Fruit fly (Drosophila melanogaster) whole organism, embryonic: ENCODE measurements around the gene CG7739.

Source experiments
- Ada2b ChIP-seq: fragments of 200-800 bp; sonication (Bioruptor generic); IDR thresholded peaks from 2 replicates; pipeline ENCODE4 v1.3.6; 2022; ENCODE audit warnings: missing biosample characterization, missing genetic modification characterization
- Asciz ChIP-seq: fragments of 200-800 bp; sonication (Bioruptor generic); optimal IDR thresholded peaks from 2 replicates; lab custom pipeline; 2017; ENCODE audit warnings: missing biosample characterization, mild to moderate bottlenecking, missing genetic modification characterization, missing genetic modification reagents
- Awh ChIP-seq: fragments of 200-800 bp; sonication (Bioruptor generic); IDR thresholded peaks from 2 replicates; pipeline ENCODE4, ENCODE4 v1.3.6; 2022; ENCODE audit warnings: missing biosample characterization, missing genetic modification characterization
- CG10462 ChIP-seq: fragments of 200-800 bp; sonication (Bioruptor generic); optimal IDR thresholded peaks from 2 replicates; lab custom pipeline; 2016; ENCODE audit warnings: missing biosample characterization, missing genetic modification characterization
- CG10543 ChIP-seq: fragments of 200-800 bp; sonication (Bioruptor generic); optimal IDR thresholded peaks from 3 replicates; lab custom pipeline; 2017; ENCODE audit warnings: missing biosample characterization, mild to moderate bottlenecking, missing genetic modification characterization, moderate library complexity
- CG12155 ChIP-seq: fragments of 200-800 bp; sonication (Bioruptor generic); optimal IDR thresholded peaks from 3 replicates; lab custom pipeline; 2016; ENCODE audit warnings: missing biosample characterization, missing genetic modification characterization
- CG13296 ChIP-seq: fragments of 200-800 bp; sonication (Bioruptor generic); optimal IDR thresholded peaks from 3 replicates; lab custom pipeline; 2018; ENCODE audit warnings: missing biosample characterization, mild to moderate bottlenecking, missing genetic modification characterization
- CG13424 ChIP-seq: fragments of 200-800 bp; sonication (Bioruptor generic); optimal IDR thresholded peaks from 2 replicates; lab custom pipeline; 2019; ENCODE audit warnings: missing biosample characterization, mild to moderate bottlenecking, missing genetic modification characterization, moderate library complexity
- CG13624 ChIP-seq: fragments of 200-800 bp; sonication (Bioruptor generic); optimal IDR thresholded peaks from 2 replicates; lab custom pipeline; 2016; ENCODE audit warnings: missing biosample characterization, missing genetic modification characterization
- CG14050 ChIP-seq: fragments of 200-800 bp; sonication (Bioruptor generic); IDR thresholded peaks from 3 replicates; pipeline ENCODE4 v1.3.6; 2022; ENCODE audit warnings: missing biosample characterization, missing genetic modification characterization
- CG1603 ChIP-seq: fragments of 200-800 bp; sonication (Bioruptor generic); optimal IDR thresholded peaks from 2 replicates; lab custom pipeline; 2019; ENCODE audit warnings: missing biosample characterization, mild to moderate bottlenecking, missing genetic modification characterization, moderate library complexity
- CG16815 ChIP-seq: fragments of 200-800 bp; sonication (Bioruptor generic); optimal IDR thresholded peaks from 3 replicates; lab custom pipeline; 2017; ENCODE audit warnings: missing biosample characterization, mild to moderate bottlenecking, missing genetic modification characterization
- CG18764 ChIP-seq: fragments of 200-800 bp; sonication (Bioruptor generic); optimal IDR thresholded peaks from 3 replicates; lab custom pipeline; 2016; ENCODE audit warnings: missing biosample characterization, missing genetic modification characterization
- CG2678 ChIP-seq: fragments of 200-800 bp; sonication (Bioruptor generic); optimal IDR thresholded peaks from 3 replicates; lab custom pipeline; 2019; ENCODE audit warnings: missing biosample characterization, mild to moderate bottlenecking, missing genetic modification characterization, moderate library complexity
- CG2889 ChIP-seq: fragments of 200-800 bp; sonication (Bioruptor generic); IDR thresholded peaks from 3 replicates; pipeline ENCODE4 v1.3.6; 2022; ENCODE audit warnings: missing biosample characterization, missing genetic modification characterization
- CG6654 ChIP-seq: fragments of 200-800 bp; sonication (Bioruptor generic); optimal IDR thresholded peaks from 2 replicates; lab custom pipeline; 2017; ENCODE audit warnings: missing biosample characterization, mild to moderate bottlenecking, missing genetic modification characterization
- CG6765 ChIP-seq: fragments of 200-800 bp; sonication (Bioruptor generic); optimal IDR thresholded peaks from 3 replicates; lab custom pipeline; 2017; ENCODE audit warnings: missing biosample characterization, mild to moderate bottlenecking, missing genetic modification characterization
- CG7357 ChIP-seq: fragments of 200-800 bp; sonication (Bioruptor generic); IDR thresholded peaks from 3 replicates; pipeline ENCODE4 v1.3.6; 2022; ENCODE audit warnings: missing biosample characterization, missing genetic modification characterization
- CG7786 ChIP-seq: fragments of 200-800 bp; sonication (Bioruptor generic); optimal IDR thresholded peaks from 2 replicates; lab custom pipeline; 2016; ENCODE audit warnings: missing biosample characterization, missing genetic modification characterization
- CG8924 ChIP-seq: fragments of 200-800 bp; optimal IDR thresholded peaks from 3 replicates; lab custom pipeline; 2019; ENCODE audit warnings: missing biosample characterization, mild to moderate bottlenecking, missing genetic modification characterization, moderate library complexity
- CG9727 ChIP-seq: fragments of 200-800 bp; sonication (Bioruptor generic); optimal IDR thresholded peaks from 3 replicates; lab custom pipeline; 2017; ENCODE audit warnings: missing biosample characterization, mild to moderate bottlenecking, missing genetic modification characterization
- CoRest ChIP-seq: fragments of 200-800 bp; sonication (Bioruptor generic); optimal IDR thresholded peaks from 3 replicates; lab custom pipeline; 2018; ENCODE audit warnings: missing biosample characterization, mild to moderate bottlenecking, missing genetic modification characterization, moderate library complexity
- Eip74EF ChIP-seq, 2 experiments: fragments of 200-800 bp in 1 of 2; fragments of >200 bp in 1 of 2; sonication (Bioruptor generic) in 1 of 2; optimal IDR thresholded peaks; 2 replicates each; lab custom pipeline; 2017 to 2019; ENCODE audit warnings: missing biosample characterization in 2 of 2, missing genetic modification characterization in 2 of 2, mild to moderate bottlenecking in 1 of 2, moderate library complexity in 1 of 2
- H2.0 ChIP-seq: fragments of 200-800 bp; sonication (Bioruptor generic); IDR thresholded peaks from 2 replicates; pipeline ENCODE4 v1.3.6; 2022; ENCODE audit warnings: missing biosample characterization, missing genetic modification characterization
- Hmr ChIP-seq: fragments of 200-800 bp; sonication (Bioruptor generic); optimal IDR thresholded peaks from 3 replicates; lab custom pipeline; 2017; ENCODE audit warnings: mild to moderate bottlenecking, missing biosample characterization, missing genetic modification reagents, missing genetic modification characterization
- Ssrp ChIP-seq: fragments of 200-800 bp; sonication (Bioruptor generic); optimal IDR thresholded peaks from 2 replicates; lab custom pipeline; 2018; ENCODE audit warnings: missing biosample characterization, mild to moderate bottlenecking, missing genetic modification characterization, moderate library complexity
- al ChIP-seq: fragments of 200-800 bp; sonication (Bioruptor generic); IDR thresholded peaks from 2 replicates; pipeline ENCODE4 v1.3.6; 2022; ENCODE audit warnings: missing biosample characterization, missing genetic modification characterization
- ato ChIP-seq: fragments of 200-800 bp; sonication (Bioruptor generic); IDR thresholded peaks from 2 replicates; pipeline ENCODE4 v1.3.6; 2022; ENCODE audit warnings: missing biosample characterization, missing genetic modification characterization; ENCODE audit not compliant: partially characterized antibody
- cas ChIP-seq: fragments of 200-800 bp; sonication (Bioruptor generic); IDR thresholded peaks from 2 replicates; pipeline ENCODE4 v1.3.6; 2022; ENCODE audit warnings: missing biosample characterization, missing genetic modification characterization
- dati ChIP-seq: fragments of 200-800 bp; sonication (Bioruptor generic); IDR thresholded peaks from 2 replicates; pipeline ENCODE4 v1.3.6; 2022; ENCODE audit warnings: missing biosample characterization, missing genetic modification characterization
- dmrt11E ChIP-seq: fragments of 200-800 bp; sonication (Bioruptor generic); optimal IDR thresholded peaks from 3 replicates; lab custom pipeline; 2018; ENCODE audit warnings: missing biosample characterization, mild to moderate bottlenecking, missing genetic modification characterization, moderate library complexity
- exex ChIP-seq: fragments of 200-800 bp; sonication (Bioruptor generic); optimal IDR thresholded peaks from 4 replicates; lab custom pipeline; 2018; ENCODE audit warnings: missing biosample characterization, mild to moderate bottlenecking, missing genetic modification characterization, moderate library complexity
- fd3F ChIP-seq: fragments of 200-800 bp; sonication (Bioruptor generic); optimal IDR thresholded peaks from 2 replicates; lab custom pipeline; 2018; ENCODE audit warnings: missing biosample characterization, mild to moderate bottlenecking, missing genetic modification characterization, moderate library complexity
- fd96Cb ChIP-seq: fragments of 200-800 bp; sonication (Bioruptor generic); optimal IDR thresholded peaks from 2 replicates; lab custom pipeline; 2018; ENCODE audit warnings: missing biosample characterization, mild to moderate bottlenecking, missing genetic modification characterization, moderate library complexity
- gcm ChIP-seq: fragments of 200-800 bp; sonication (Bioruptor generic); optimal IDR thresholded peaks from 2 replicates; lab custom pipeline; 2019; ENCODE audit warnings: missing biosample characterization, mild to moderate bottlenecking, missing genetic modification characterization, moderate library complexity
- jing ChIP-seq: fragments of 200-800 bp; sonication (Bioruptor generic); optimal IDR thresholded peaks from 2 replicates; lab custom pipeline; 2018; ENCODE audit warnings: missing biosample characterization, mild to moderate bottlenecking, missing genetic modification characterization
- kay ChIP-seq: fragments of 200-800 bp; sonication (Bioruptor generic); optimal IDR thresholded peaks from 2 replicates; lab custom pipeline; 2016; ENCODE audit warnings: missing biosample characterization, missing genetic modification characterization
- nom ChIP-seq: fragments of 200-800 bp; sonication (Bioruptor generic); optimal IDR thresholded peaks from 2 replicates; lab custom pipeline; 2017; ENCODE audit warnings: missing biosample characterization, missing genetic modification characterization, mild to moderate bottlenecking, moderate library complexity, missing genetic modification reagents
- pita ChIP-seq: fragments of 200-800 bp; sonication (Bioruptor generic); optimal IDR thresholded peaks from 2 replicates; lab custom pipeline; 2017; ENCODE audit warnings: missing biosample characterization, mild to moderate bottlenecking, missing genetic modification characterization
- ranshi ChIP-seq: fragments of 200-800 bp; sonication (Bioruptor generic); IDR thresholded peaks from 2 replicates; pipeline ENCODE4 v1.3.6; 2022; ENCODE audit warnings: missing biosample characterization, missing genetic modification characterization
- sob ChIP-seq: fragments of 200-800 bp; sonication (Bioruptor generic); IDR thresholded peaks from 2 replicates; pipeline ENCODE4 v1.3.6; 2022; ENCODE audit warnings: missing biosample characterization, missing genetic modification characterization
- toy ChIP-seq: fragments of 200-800 bp; sonication (Bioruptor generic); IDR thresholded peaks from 2 replicates; pipeline ENCODE4 v1.3.6; 2022; ENCODE audit warnings: missing biosample characterization, missing genetic modification characterization
- wdn ChIP-seq: fragments of 200-800 bp; sonication (Bioruptor generic); IDR thresholded peaks from 2 replicates; pipeline ENCODE4 v1.3.6; 2022; ENCODE audit warnings: missing biosample characterization, missing genetic modification characterization
- wor ChIP-seq: fragments of 200-800 bp; sonication (Bioruptor generic); IDR thresholded peaks from 2 replicates; pipeline ENCODE4 v1.3.6; 2022; ENCODE audit warnings: missing biosample characterization, missing genetic modification characterization
- yki ChIP-seq: fragments of >200 bp; optimal IDR thresholded peaks from 3 replicates; lab custom pipeline; 2018
- zfh2 ChIP-seq: fragments of 200-800 bp; sonication (Bioruptor generic); optimal IDR thresholded peaks from 2 replicates; lab custom pipeline; 2016; ENCODE audit warnings: missing biosample characterization, missing genetic modification characterization

The CG7739 gene

DNA sequence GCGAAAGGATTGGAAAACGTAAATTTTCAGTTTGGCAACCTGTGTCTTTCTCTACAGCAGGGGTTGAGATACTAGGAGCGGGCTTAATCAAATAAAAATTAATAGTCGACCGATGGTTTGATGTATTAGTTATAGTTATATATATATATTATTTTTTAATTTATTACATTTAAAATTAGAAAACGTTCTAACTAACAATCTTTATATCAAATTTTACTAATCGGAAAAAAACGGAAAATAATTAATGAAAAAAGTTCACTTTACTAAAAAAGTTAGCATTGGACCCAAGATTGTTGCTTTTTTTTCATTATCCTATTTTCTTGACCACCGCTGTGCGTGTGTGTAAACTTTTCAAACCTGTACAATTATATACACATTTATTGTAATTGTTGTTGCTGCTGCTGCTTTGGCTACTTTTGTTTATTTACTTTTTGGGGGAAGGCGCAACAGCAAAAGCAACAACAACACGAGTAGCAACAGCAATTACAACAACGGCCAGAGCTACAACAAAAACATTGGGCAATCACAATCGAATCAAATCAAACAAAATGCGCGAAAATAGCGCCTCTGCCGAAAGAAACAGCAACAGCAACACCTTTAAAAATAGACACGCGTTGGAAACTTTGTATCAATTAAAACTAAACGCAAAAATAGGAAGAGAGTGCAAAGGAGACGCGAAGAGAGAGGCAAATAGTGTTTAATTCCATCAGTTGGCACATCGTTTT is 29.8 kb upstream of the CG7739 start (continued):
- TF ChIP-seq toy (GFP tag; lab: Robert Waterston, UW) (no peak), CG13424 (tag; lab: Kevin White, UChicago) (peak; percentile 71), CoRest (tag; lab: Kevin White, UChicago) (peak; percentile 76), H2.0 (GFP tag; lab: Robert Waterston, UW) (peak; percentile 16; the same call in 1 of the 2 replicates), CG7786 (no peak), CG2889 (0 out of 3 replicates have a peak, but pooled peaks have one; percentile 18), CG6654 (GFP tag; lab: Kevin White, UChicago) (peak; percentile 3), dati (GFP tag; lab: Robert Waterston, UW) (0 out of 2 replicates have a peak, but pooled peaks have one; percentile 14), CG9727 (GFP tag; lab: Kevin White, UChicago) (peak; percentile 69), CG7357 (GFP tag; lab: Robert Waterston, UW) (no peak), Awh (peak; percentile 12; the same call in 1 of the 2 replicates), CG13624 (GFP tag; lab: Kevin White, UChicago) (no peak), gcm (GFP tag; lab: Kevin White, UChicago) (peak; percentile 60), Ssrp (tag; lab: Kevin White, UChicago) (peak; percentile 51), CG6765 (GFP tag; lab: Kevin White, UChicago) (peak; percentile 39), CG16815 (GFP tag; lab: Kevin White, UChicago) (no peak), CG8924 (peak; percentile 77), cas (GFP tag; lab: Robert Waterston, UW) (no peak), yki (lab: Kevin White, UChicago) (no peak), jing (GFP tag; lab: Kevin White, UChicago) (no peak), CG10462 (no peak), ranshi (GFP tag; lab: Robert Waterston, UW) (peak; percentile 56), fd96Cb (peak; percentile 55), nom (GFP tag; lab: Kevin White, UChicago) (no peak), Eip74EF (GFP tag; optimal IDR thresholded peaks at IDR 0.05; lab: Kevin White, UChicago) (peak in 1 of 2 experiments; percentile 28), dmrt11E (tag; lab: Kevin White, UChicago) (peak; percentile 28)

DNA sequence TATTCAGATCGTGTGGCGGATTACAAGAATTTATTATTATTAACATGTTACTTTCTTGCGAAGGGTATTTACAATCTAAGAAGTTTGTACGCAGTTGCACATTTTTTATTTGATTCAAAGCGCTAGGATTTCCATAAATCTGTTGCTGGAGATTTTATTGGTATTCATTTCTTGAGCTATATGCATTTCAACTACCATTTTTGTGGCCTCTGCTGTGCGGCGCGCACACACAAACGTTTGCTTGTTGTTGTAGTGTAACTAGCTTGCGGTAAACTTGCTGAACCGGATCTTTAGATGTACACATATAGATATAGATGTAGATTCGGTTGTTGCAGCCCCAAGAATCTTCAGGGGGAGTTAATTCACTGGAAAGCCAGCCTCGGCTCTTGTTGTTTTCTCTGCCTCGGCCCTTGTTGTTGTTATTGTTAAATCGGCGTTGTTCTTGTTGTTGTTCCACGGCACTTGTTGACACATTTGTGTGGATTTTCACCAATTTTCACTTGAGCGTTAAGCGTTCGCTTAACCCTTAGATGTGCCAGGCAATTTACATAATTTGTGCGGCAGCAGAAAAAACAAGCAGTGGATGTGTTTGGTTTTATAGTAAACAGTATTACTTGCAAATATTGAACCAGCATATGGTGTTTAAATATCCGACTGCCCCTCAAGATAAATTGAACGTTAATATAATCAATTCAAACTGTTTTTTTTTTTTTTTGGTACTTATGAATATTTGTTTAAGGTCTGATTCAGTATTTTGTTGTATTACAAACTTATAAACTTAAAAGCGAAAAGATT is 28.1 kb upstream of the CG7739 start:
- TF ChIP-seq CG1603 (tag; lab: Kevin White, UChicago) (peak; percentile 26), H2.0 (GFP tag; lab: Robert Waterston, UW) (0 out of 2 replicates have a peak, but pooled peaks have one; percentile 3), CG12155 (GFP tag; lab: Kevin White, UChicago) (peak; percentile 4), CG14050 (no peak), CG18764 (GFP tag; lab: Kevin White, UChicago) (no peak), CG6765 (GFP tag; lab: Kevin White, UChicago) (peak; percentile 4), fd3F (peak; percentile 76), CG2678 (tag; lab: Kevin White, UChicago) (peak; percentile 57), Asciz (GFP tag; lab: Kevin White, UChicago) (peak; percentile 59), zfh2 (GFP tag; lab: Kevin White, UChicago) (no peak), sob (GFP tag; lab: Robert Waterston, UW) (0 out of 2 replicates have a peak, but pooled peaks have one; percentile 40), al (no peak), CG9727 (GFP tag; lab: Kevin White, UChicago) (no peak), pita (GFP tag; lab: Kevin White, UChicago) (no peak), ato (GFP tag; lab: Robert Waterston, UW) (no peak), CG10543 (GFP tag; lab: Kevin White, UChicago) (peak; percentile 4), kay (GFP tag; lab: Kevin White, UChicago) (no peak), CG13296 (GFP tag; lab: Kevin White, UChicago) (peak; percentile 55), wor (no peak), wdn (GFP tag; lab: Robert Waterston, UW) (no peak), Hmr (GFP tag; lab: Kevin White, UChicago) (peak; percentile 49), Ada2b (peak; percentile 24; the same call in 1 of the 2 replicates), Awh (peak; percentile 40; the same call in 1 of the 2 replicates), exex (peak; percentile 19)
